Worm (Caenorhabditis elegans) whole organism, L2 larva: ENCODE data around the gene F58H1.2.

ENCODE experiments used
- C34F6.9 ChIP-seq: fragments of 150-350 bp; optimal IDR thresholded peaks from 2 replicates; lab custom pipeline; 2014; ENCODE audit warnings: missing biosample characterization, missing genetic modification characterization
- F13H6.1 ChIP-seq: sonication (generic microtip); optimal IDR thresholded peaks from 2 replicates; lab custom pipeline; 2016; ENCODE audit warnings: missing genetic modification characterization, missing compliant biosample characterization
- Y55F3AM.14 ChIP-seq: fragments of 200-800 bp; sonication (Bioruptor generic); optimal IDR thresholded peaks from 2 replicates; lab custom pipeline; 2018; ENCODE audit warnings: mild to moderate bottlenecking, missing genetic modification characterization, missing compliant biosample characterization
- ZK546.5 ChIP-seq: sonication (generic microtip); optimal IDR thresholded peaks from 2 replicates; lab custom pipeline; 2017; ENCODE audit warnings: missing biosample characterization, missing genetic modification characterization
- aly-2 ChIP-seq: fragments of 150-350 bp; optimal IDR thresholded peaks from 2 replicates; lab custom pipeline; 2014; ENCODE audit warnings: missing biosample characterization, missing genetic modification characterization
- ama-1 ChIP-seq: fragments of 150-350 bp; optimal IDR thresholded peaks from 2 replicates; lab custom pipeline; 2018; ENCODE audit warnings: inconsistent platforms
- blmp-1 ChIP-seq: sonication (generic microtip); optimal IDR thresholded peaks from 2 replicates; lab custom pipeline; 2017; ENCODE audit warnings: missing genetic modification characterization, mild to moderate bottlenecking, missing compliant biosample characterization, antibody characterized with exemption, moderate library complexity; ENCODE audit not compliant: insufficient read depth
- ceh-16 ChIP-seq: fragments of 150-350 bp; optimal IDR thresholded peaks from 2 replicates; lab custom pipeline; 2014; ENCODE audit warnings: missing biosample characterization, missing genetic modification characterization
- ceh-82 ChIP-seq: fragments of 150-350 bp; optimal IDR thresholded peaks from 2 replicates; lab custom pipeline; 2014; ENCODE audit warnings: missing biosample characterization, missing genetic modification characterization
- crh-2 ChIP-seq: sonication (generic microtip); optimal IDR thresholded peaks from 2 replicates; lab custom pipeline; 2017; ENCODE audit warnings: missing biosample characterization, missing genetic modification characterization
- dmd-4 ChIP-seq: sonication (generic microtip); optimal IDR thresholded peaks from 2 replicates; lab custom pipeline; 2017; ENCODE audit warnings: missing biosample characterization, missing genetic modification characterization
- egl-27 ChIP-seq: sonication (generic microtip); optimal IDR thresholded peaks from 3 replicates; lab custom pipeline; 2017; ENCODE audit warnings: missing biosample characterization, missing genetic modification reagents, missing genetic modification characterization
- elt-1 ChIP-seq: fragments of 150-350 bp; optimal IDR thresholded peaks from 2 replicates; lab custom pipeline; 2014; ENCODE audit warnings: missing biosample characterization, missing genetic modification characterization
- fos-1 ChIP-seq: fragments of 150-350 bp; optimal IDR thresholded peaks from 2 replicates; lab custom pipeline; 2014; ENCODE audit warnings: missing biosample characterization, missing genetic modification characterization
- gmeb-1 ChIP-seq: fragments of 150-350 bp; optimal IDR thresholded peaks from 2 replicates; lab custom pipeline; 2014; ENCODE audit warnings: missing biosample characterization, missing genetic modification characterization
- lin-13 ChIP-seq: fragments of 150-350 bp; optimal IDR thresholded peaks from 2 replicates; lab custom pipeline; 2014; ENCODE audit warnings: missing biosample characterization, missing genetic modification reagents, missing genetic modification characterization
- lin-39 ChIP-seq: fragments of 150-350 bp; optimal IDR thresholded peaks from 2 replicates; lab custom pipeline; 2014; ENCODE audit warnings: missing biosample characterization, missing genetic modification reagents, missing genetic modification characterization
- lsy-2 ChIP-seq, 2 experiments: fragments of 150-350 bp in 1 of 2; sonication (generic microtip) in 1 of 2; optimal IDR thresholded peaks; 2 replicates each; lab custom pipeline; 2014 to 2017; ENCODE audit warnings: missing biosample characterization in 2 of 2, missing genetic modification characterization in 2 of 2
- mab-5 ChIP-seq: fragments of 150-350 bp; optimal IDR thresholded peaks from 2 replicates; lab custom pipeline; 2014; ENCODE audit warnings: missing biosample characterization, missing genetic modification characterization
- mdl-1 ChIP-seq, 2 experiments: fragments of 150-350 bp in 1 of 2; sonication (generic microtip) in 1 of 2; optimal IDR thresholded peaks; 2 replicates each; lab custom pipeline; 2017; ENCODE audit warnings: missing biosample characterization in 2 of 2, missing genetic modification characterization in 2 of 2
- nhr-10 ChIP-seq: sonication (generic microtip); optimal IDR thresholded peaks from 2 replicates; lab custom pipeline; 2017; ENCODE audit warnings: missing biosample characterization, missing genetic modification characterization
- nhr-12 ChIP-seq: fragments of 150-350 bp; optimal IDR thresholded peaks from 2 replicates; lab custom pipeline; 2014; ENCODE audit warnings: missing biosample characterization, missing genetic modification characterization
- nhr-129 ChIP-seq: fragments of 150-350 bp; optimal IDR thresholded peaks from 2 replicates; lab custom pipeline; 2014; ENCODE audit warnings: missing biosample characterization, missing genetic modification characterization
- nhr-21 ChIP-seq: fragments of 150-350 bp; optimal IDR thresholded peaks from 2 replicates; lab custom pipeline; 2014; ENCODE audit warnings: missing biosample characterization, missing genetic modification characterization
- nhr-23 ChIP-seq: fragments of 150-350 bp; optimal IDR thresholded peaks from 2 replicates; lab custom pipeline; 2014; ENCODE audit warnings: missing biosample characterization, missing genetic modification reagents, missing genetic modification characterization
- nhr-237 ChIP-seq: fragments of 150-350 bp; optimal IDR thresholded peaks from 2 replicates; lab custom pipeline; 2014; ENCODE audit warnings: missing biosample characterization, missing genetic modification characterization
- nhr-6 ChIP-seq: fragments of 150-350 bp; optimal IDR thresholded peaks from 2 replicates; lab custom pipeline; 2014; ENCODE audit warnings: missing biosample characterization, missing genetic modification characterization
- nhr-77 ChIP-seq: fragments of 150-350 bp; optimal IDR thresholded peaks from 2 replicates; lab custom pipeline; 2014; ENCODE audit warnings: missing biosample characterization, missing genetic modification characterization
- peb-1 ChIP-seq: fragments of 150-350 bp; optimal IDR thresholded peaks from 2 replicates; lab custom pipeline; 2014; ENCODE audit warnings: missing biosample characterization, missing genetic modification characterization
- skn-1 ChIP-seq: sonication (generic microtip); optimal IDR thresholded peaks from 2 replicates; lab custom pipeline; 2017; ENCODE audit warnings: missing biosample characterization, missing genetic modification characterization
- sma-3 ChIP-seq: sonication (generic microtip); optimal IDR thresholded peaks from 2 replicates; lab custom pipeline; 2016; ENCODE audit warnings: missing genetic modification reagents, missing genetic modification characterization, missing compliant biosample characterization
- sma-9 ChIP-seq, 2 experiments: fragments of 150-350 bp in 1 of 2; sonication (generic microtip) in 1 of 2; optimal IDR thresholded peaks; 2 replicates each; lab custom pipeline; 2014 to 2016; ENCODE audit warnings: missing genetic modification characterization in 2 of 2, mild to moderate bottlenecking in 1 of 2, missing biosample characterization in 1 of 2, missing compliant biosample characterization in 1 of 2, missing genetic modification reagents in 1 of 2, moderate library complexity in 1 of 2
- unc-39 ChIP-seq: fragments of 150-350 bp; optimal IDR thresholded peaks from 2 replicates; lab custom pipeline; 2014; ENCODE audit warnings: missing biosample characterization, missing genetic modification characterization
- unc-55 ChIP-seq: fragments of 150-350 bp; sonication (generic microtip); optimal IDR thresholded peaks from 3 replicates; lab custom pipeline; 2014; ENCODE audit warnings: missing biosample characterization, missing genetic modification reagents, missing genetic modification characterization
- unc-62 ChIP-seq: fragments of 150-350 bp; optimal IDR thresholded peaks from 2 replicates; lab custom pipeline; 2014; ENCODE audit warnings: missing biosample characterization, missing genetic modification reagents, missing genetic modification characterization
- ztf-4 ChIP-seq: fragments of 150-350 bp; optimal IDR thresholded peaks from 2 replicates; lab custom pipeline; 2014; ENCODE audit warnings: missing biosample characterization, missing genetic modification characterization

Gene F58H1.2

DNA sequence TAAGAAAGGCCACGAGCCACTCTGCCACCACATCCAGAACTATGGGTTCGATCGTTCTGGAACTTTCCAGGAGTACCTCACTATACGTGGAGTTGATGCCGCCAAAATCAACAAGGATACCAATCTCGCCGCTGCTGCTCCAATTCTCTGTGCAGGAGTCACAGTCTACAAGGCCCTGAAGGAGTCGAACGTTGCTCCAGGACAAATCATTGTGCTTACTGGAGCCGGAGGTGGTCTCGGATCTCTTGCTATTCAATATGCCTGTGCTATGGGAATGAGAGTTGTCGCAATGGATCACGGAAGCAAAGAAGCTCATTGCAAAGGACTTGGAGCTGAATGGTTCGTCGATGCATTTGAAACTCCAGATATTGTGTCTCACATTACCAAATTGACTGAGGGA, 40.2 kb upstream of the F58H1.2 start:
- TF ChIP-seq mdl-1 (tag; optimal IDR thresholded peaks at IDR 0.05; lab: Kevin White, UChicago) (no peak), lin-13 (GFP tag; lab: Kevin White, UChicago) (peak; percentile 21), nhr-12 (tag; lab: Kevin White, UChicago) (no peak)

- TF ChIP-seq nhr-12 (tag; lab: Kevin White, UChicago) (no peak), nhr-129 (tag; lab: Kevin White, UChicago) (peak; percentile 53), ceh-82 (tag; lab: Kevin White, UChicago) (no peak), egl-27 (tag; lab: Kevin White, UChicago) (no peak), nhr-21 (tag; lab: Kevin White, UChicago) (peak; percentile 7), elt-1 (tag; lab: Kevin White, UChicago) (no peak), sma-3 (GFP tag; lab: Kevin White, UChicago) (no peak), ZK546.5 (tag; lab: Kevin White, UChicago) (no peak), blmp-1 (tag; lab: Kevin White, UChicago) (peak; percentile 45), ztf-4 (tag; lab: Kevin White, UChicago) (peak; percentile 60), mab-5 (tag; lab: Kevin White, UChicago) (peak; percentile 21), lsy-2 (tag; optimal IDR thresholded peaks at IDR 0.05; lab: Kevin White, UChicago) (peak in 1 of 2 experiments; percentile 70), gmeb-1 (peak; percentile 52), crh-2 (tag; lab: Kevin White, UChicago) (peak; percentile 9), skn-1 (tag; lab: Kevin White, UChicago) (no peak), ceh-16 (tag; lab: Kevin White, UChicago) (no peak), sma-9 (GFP tag; optimal IDR thresholded peaks at IDR 0.05; lab: Kevin White, UChicago) (peak; percentile 41), sma-9 (tag; optimal IDR thresholded peaks at IDR 0.05; lab: Kevin White, UChicago) (no peak), dmd-4 (tag; lab: Kevin White, UChicago) (no peak), nhr-6 (tag; lab: Kevin White, UChicago) (peak; percentile 62), ama-1 (peak; percentile 56), fos-1 (tag; lab: Kevin White, UChicago) (peak; percentile 33), peb-1 (tag; lab: Kevin White, UChicago) (no peak), C34F6.9 (tag; lab: Kevin White, UChicago) (no peak), lin-13 (GFP tag; lab: Kevin White, UChicago) (peak; percentile 14), Y55F3AM.14 (GFP tag; lab: Kevin White, UChicago) (peak; percentile 62), aly-2 (tag; lab: Kevin White, UChicago) (no peak), unc-62 (GFP tag; lab: Kevin White, UChicago) (no peak)
- TF ChIP-seq, all 48 proteins: peak for 14
Measured at ce11 chrV:11889115-11889935, 39.6 kb upstream of the F58H1.2 start.

ce11 chrV:11891143-11891862, 37.6 kb upstream of the F58H1.2 start, which contains the start of the genes sodh-2 and srx-76:
sodh-2 (minus strand) TSS chrV:11891243.
srx-76 (plus strand) TSS chrV:11891812.
- TF ChIP-seq nhr-10 (tag; lab: Kevin White, UChicago) (no peak), fos-1 (tag; lab: Kevin White, UChicago) (no peak), peb-1 (tag; lab: Kevin White, UChicago) (no peak), unc-55 (GFP tag; lab: Kevin White, UChicago) (no peak), lsy-2 (tag; optimal IDR thresholded peaks at IDR 0.05; lab: Kevin White, UChicago) (no peak), nhr-237 (no peak), elt-1 (tag; lab: Kevin White, UChicago) (no peak), nhr-6 (tag; lab: Kevin White, UChicago) (no peak), mdl-1 (tag; optimal IDR thresholded peaks at IDR 0.05; lab: Kevin White, UChicago) (no peak), lin-39 (tag; lab: Kevin White, UChicago) (no peak), unc-39 (tag; lab: Kevin White, UChicago) (no peak), blmp-1 (tag; lab: Kevin White, UChicago) (no peak), sma-9 (GFP tag; optimal IDR thresholded peaks at IDR 0.05; lab: Kevin White, UChicago) (no peak), sma-9 (tag; optimal IDR thresholded peaks at IDR 0.05; lab: Kevin White, UChicago) (no peak), sma-3 (GFP tag; lab: Kevin White, UChicago) (no peak), nhr-23 (tag; lab: Kevin White, UChicago) (no peak), aly-2 (tag; lab: Kevin White, UChicago) (no peak), F13H6.1 (tag; lab: Kevin White, UChicago) (no peak), nhr-77 (tag; lab: Kevin White, UChicago) (no peak), ztf-4 (tag; lab: Kevin White, UChicago) (no peak)
